Fruit fly (Drosophila melanogaster) whole organism, embryonic: ENCODE measurements around the gene CG12194.

Source experiments
- CG12391 ChIP-seq: fragments of 200-800 bp; sonication (Bioruptor generic); optimal IDR thresholded peaks from 3 replicates; lab custom pipeline; 2018; ENCODE audit warnings: missing biosample characterization, mild to moderate bottlenecking, missing genetic modification characterization, moderate library complexity
- CG14860 ChIP-seq: fragments of 200-800 bp; sonication (Bioruptor generic); IDR thresholded peaks from 3 replicates; pipeline ENCODE4 v1.3.6; 2022; ENCODE audit warnings: missing biosample characterization, missing genetic modification characterization; ENCODE audit not compliant: partially characterized antibody
- CG7786 ChIP-seq: fragments of 200-800 bp; sonication (Bioruptor generic); optimal IDR thresholded peaks from 2 replicates; lab custom pipeline; 2016; ENCODE audit warnings: missing biosample characterization, missing genetic modification characterization
- Hr51 ChIP-seq, 2 experiments: fragments of 200-800 bp; sonication (Bioruptor generic); optimal IDR thresholded peaks; 2 replicates in 1 of 2; 3 replicates in 1 of 2; lab custom pipeline; 2016 to 2018; ENCODE audit warnings: missing biosample characterization in 2 of 2, missing genetic modification characterization in 2 of 2, mild to moderate bottlenecking in 1 of 2, moderate library complexity in 1 of 2
- eve ChIP-seq, 2 experiments: fragments of >200 bp; optimal IDR thresholded peaks; 2 replicates each; lab custom pipeline; 2017; ENCODE audit warnings: missing biosample characterization in 2 of 2, missing genetic modification characterization in 2 of 2

- TF ChIP-seq Hr51 (GFP tag; optimal IDR thresholded peaks at IDR 0.05; lab: Kevin White, UChicago) (no peak), CG7786 (GFP tag; lab: Kevin White, UChicago) (no peak), CG14860 (GFP tag; lab: Robert Waterston, UW) (no peak), eve (GFP tag; optimal IDR thresholded peaks at IDR 0.05; lab: Kevin White, UChicago) (no peak), CG12391 (no peak)
Observed at dm6 chr2L:4794524-4794804, 43.7 kb upstream of the CG12194 start, which contains the start of gene CG3294.
